Worm (Caenorhabditis elegans) whole organism, young adult: ENCODE measurements around the gene abt-4.
A peak's percentile ranks its signal among the peaks of the same experiment; 100 is the strongest.

ENCODE experiments used
- B0019.2 ChIP-seq: fragments of 200-800 bp; sonication (Bioruptor generic); conservative IDR thresholded peaks from 2 replicates; pipeline ENCODE4 v1.3.6; 2022; ENCODE audit warnings: missing genetic modification reagents, missing genetic modification characterization, missing compliant biosample characterization
- B0336.3 ChIP-seq: fragments of 200-800 bp; sonication (Bioruptor generic); IDR thresholded peaks from 2 replicates; pipeline ENCODE4 v1.3.6; 2022; ENCODE audit warnings: missing genetic modification characterization, missing compliant biosample characterization
- T07F8.4 ChIP-seq: sonication (generic microtip); optimal IDR thresholded peaks from 2 replicates; lab custom pipeline; 2016; ENCODE audit warnings: mild to moderate bottlenecking, missing genetic modification characterization, moderate library complexity, missing compliant biosample characterization
- attf-5 ChIP-seq: fragments of 200-800 bp; sonication (Bioruptor generic); optimal IDR thresholded peaks from 2 replicates; lab custom pipeline; 2018; ENCODE audit warnings: mild to moderate bottlenecking, missing genetic modification characterization, missing compliant biosample characterization
- bed-2 ChIP-seq: fragments of 200-800 bp; sonication (Bioruptor generic); IDR thresholded peaks from 2 replicates; pipeline ENCODE4 v1.3.6; 2022; ENCODE audit warnings: missing genetic modification reagents, missing genetic modification characterization, missing compliant biosample characterization
- ccch-3 ChIP-seq: fragments of 200-800 bp; sonication (Bioruptor generic); optimal IDR thresholded peaks from 2 replicates; lab custom pipeline; 2018; ENCODE audit warnings: mild to moderate bottlenecking, missing genetic modification characterization, missing compliant biosample characterization
- cebp-1 ChIP-seq, 2 experiments: fragments of 200-800 bp in 1 of 2; sonication (Bioruptor generic) in 1 of 2; sonication (generic microtip) in 1 of 2; IDR thresholded peaks in 1 of 2; optimal IDR thresholded peaks in 1 of 2; 2 replicates each; pipeline versions ENCODE4 v1.3.6 to Lab custom; 2017 to 2022; ENCODE audit warnings: missing compliant biosample characterization in 2 of 2, missing genetic modification characterization in 2 of 2, mild to moderate bottlenecking in 1 of 2, missing genetic modification reagents in 1 of 2, moderate library complexity in 1 of 2
- ceh-91 ChIP-seq: fragments of 200-800 bp; sonication (Bioruptor generic); IDR thresholded peaks from 2 replicates; pipeline ENCODE4 v1.3.6; 2022; ENCODE audit warnings: missing genetic modification reagents, missing genetic modification characterization, missing compliant biosample characterization
- dox-1 ChIP-seq: fragments of 200-800 bp; sonication (Bioruptor generic); IDR thresholded peaks from 2 replicates; pipeline ENCODE4 v1.3.6; 2022; ENCODE audit warnings: missing genetic modification reagents, missing genetic modification characterization, missing compliant biosample characterization
- dpl-1 ChIP-seq: fragments of 150-350 bp; optimal IDR thresholded peaks from 2 replicates; lab custom pipeline; 2014; ENCODE audit warnings: missing biosample characterization, missing genetic modification reagents, missing genetic modification characterization
- efl-1 ChIP-seq: fragments of 150-350 bp; optimal IDR thresholded peaks from 2 replicates; lab custom pipeline; 2014; ENCODE audit warnings: missing biosample characterization, missing genetic modification reagents, missing genetic modification characterization
- egrh-3 ChIP-seq: fragments of 200-800 bp; sonication (Bioruptor generic); IDR thresholded peaks from 2 replicates; pipeline ENCODE4 v1.3.6; 2022; ENCODE audit warnings: missing genetic modification reagents, missing genetic modification characterization, missing compliant biosample characterization
- hmg-1.2 ChIP-seq: fragments of 200-800 bp; sonication (Bioruptor generic); IDR thresholded peaks from 2 replicates; pipeline ENCODE4 v1.3.6; 2022; ENCODE audit warnings: missing genetic modification reagents, missing genetic modification characterization, missing compliant biosample characterization
- hsf-1 ChIP-seq: fragments of 200-800 bp; sonication (Bioruptor generic); IDR thresholded peaks from 2 replicates; pipeline ENCODE4 v1.3.6; 2022; ENCODE audit warnings: missing genetic modification reagents, missing genetic modification characterization, missing compliant biosample characterization
- lin-40 ChIP-seq: sonication (generic microtip); optimal IDR thresholded peaks from 2 replicates; lab custom pipeline; 2016; ENCODE audit warnings: missing genetic modification characterization, mild to moderate bottlenecking, missing compliant biosample characterization, missing genotype, missing genetic modification reagents
- lin-54 ChIP-seq: fragments of 200-800 bp; sonication (Bioruptor generic); optimal IDR thresholded peaks from 2 replicates; lab custom pipeline; 2018; ENCODE audit warnings: mild to moderate bottlenecking, missing genetic modification characterization, missing compliant biosample characterization
- lsl-1 ChIP-seq: fragments of 200-800 bp; sonication (Bioruptor generic); optimal IDR thresholded peaks from 2 replicates; lab custom pipeline; 2018; ENCODE audit warnings: mild to moderate bottlenecking, missing genetic modification characterization, moderate library complexity, missing compliant biosample characterization
- lsy-27 ChIP-seq: sonication (generic microtip); optimal IDR thresholded peaks from 2 replicates; lab custom pipeline; 2017; ENCODE audit warnings: missing genetic modification characterization, mild to moderate bottlenecking, missing compliant biosample characterization, antibody characterized with exemption, missing genotype, borderline replicate concordance; ENCODE audit not compliant: insufficient read depth
- madf-10 ChIP-seq: sonication (generic microtip); optimal IDR thresholded peaks from 2 replicates; lab custom pipeline; 2016; ENCODE audit warnings: mild to moderate bottlenecking, missing genetic modification characterization, missing compliant biosample characterization
- madf-6 ChIP-seq: fragments of 200-800 bp; sonication (Bioruptor generic); IDR thresholded peaks from 2 replicates; pipeline ENCODE4 v1.3.6; 2022; ENCODE audit warnings: missing genetic modification reagents, missing genetic modification characterization, missing compliant biosample characterization
- madf-8 ChIP-seq: fragments of 200-800 bp; sonication (Bioruptor generic); conservative IDR thresholded peaks from 2 replicates; pipeline ENCODE4 v1.3.6; 2022; ENCODE audit warnings: missing genetic modification reagents, missing genetic modification characterization, missing compliant biosample characterization
- mcd-1 ChIP-seq: fragments of 200-800 bp; sonication (Bioruptor generic); IDR thresholded peaks from 2 replicates; pipeline ENCODE4 v1.3.6; 2022; ENCODE audit warnings: missing genetic modification reagents, missing genetic modification characterization, missing compliant biosample characterization
- mes-4 ChIP-seq: sonication (generic microtip); optimal IDR thresholded peaks from 2 replicates; lab custom pipeline; 2016; ENCODE audit warnings: missing genotype, missing genetic modification characterization, missing compliant biosample characterization
- nhr-80 ChIP-seq: sonication (generic microtip); optimal IDR thresholded peaks from 2 replicates; lab custom pipeline; 2016; ENCODE audit warnings: missing genetic modification characterization, missing compliant biosample characterization
- pha-4 ChIP-seq: fragments of 150-350 bp; sonication (generic microtip); optimal IDR thresholded peaks from 2 replicates; lab custom pipeline; 2014; ENCODE audit warnings: missing biosample characterization, missing genetic modification reagents, missing genetic modification characterization
- repo-1 ChIP-seq: sonication (generic microtip); optimal IDR thresholded peaks from 2 replicates; lab custom pipeline; 2017; ENCODE audit warnings: mild to moderate bottlenecking, missing genetic modification characterization, missing compliant biosample characterization
- snpc-1.3 ChIP-seq: sonication (generic microtip); optimal IDR thresholded peaks from 2 replicates; lab custom pipeline; 2017; ENCODE audit warnings: missing genetic modification characterization, mild to moderate bottlenecking, missing compliant biosample characterization, antibody characterized with exemption, moderate library complexity, missing genotype, missing genetic modification reagents; ENCODE audit not compliant: insufficient read depth
- snpc-4 ChIP-seq, 5 experiments: fragments of 150-350 bp in 1 of 5; sonication (generic microtip) in 4 of 5; optimal IDR thresholded peaks; 2 replicates each; lab custom pipeline; 2014 to 2018; ENCODE audit warnings: missing genetic modification characterization in 5 of 5, missing biosample characterization in 3 of 5, antibody characterized with exemption in 2 of 5, mild to moderate bottlenecking in 2 of 5, missing compliant biosample characterization in 2 of 5, missing genotype in 2 of 5, moderate library complexity in 2 of 5, missing genetic modification reagents in 1 of 5
- tbx-9 ChIP-seq: sonication (generic microtip); optimal IDR thresholded peaks from 2 replicates; lab custom pipeline; 2016; ENCODE audit warnings: borderline replicate concordance, missing genetic modification characterization, inconsistent platforms, missing compliant biosample characterization
- tlf-1 ChIP-seq: fragments of 200-800 bp; sonication (Bioruptor generic); optimal IDR thresholded peaks from 2 replicates; lab custom pipeline; 2018; ENCODE audit warnings: mild to moderate bottlenecking, missing genetic modification characterization, missing compliant biosample characterization
- unc-130 ChIP-seq: sonication (generic microtip); optimal IDR thresholded peaks from 2 replicates; lab custom pipeline; 2016; ENCODE audit warnings: missing genetic modification reagents, missing genetic modification characterization, missing compliant biosample characterization
- xnd-1 ChIP-seq: sonication (generic microtip); optimal IDR thresholded peaks from 2 replicates; lab custom pipeline; 2016; ENCODE audit warnings: missing genotype, missing genetic modification reagents, missing genetic modification characterization, missing compliant biosample characterization
- ztf-22 ChIP-seq: fragments of 200-800 bp; sonication (Bioruptor generic); optimal IDR thresholded peaks from 2 replicates; lab custom pipeline; 2018; ENCODE audit warnings: mild to moderate bottlenecking, missing genetic modification characterization, moderate library complexity, missing compliant biosample characterization
- ztf-28 ChIP-seq: fragments of 200-800 bp; sonication (Bioruptor generic); IDR thresholded peaks from 2 replicates; pipeline ENCODE4 v1.3.6; 2022; ENCODE audit warnings: missing genetic modification reagents, missing genetic modification characterization, missing compliant biosample characterization
- ztf-3 ChIP-seq: fragments of 200-800 bp; sonication (Bioruptor generic); optimal IDR thresholded peaks from 2 replicates; lab custom pipeline; 2018; ENCODE audit warnings: mild to moderate bottlenecking, missing genetic modification characterization, missing compliant biosample characterization

Gene abt-4

DNA sequence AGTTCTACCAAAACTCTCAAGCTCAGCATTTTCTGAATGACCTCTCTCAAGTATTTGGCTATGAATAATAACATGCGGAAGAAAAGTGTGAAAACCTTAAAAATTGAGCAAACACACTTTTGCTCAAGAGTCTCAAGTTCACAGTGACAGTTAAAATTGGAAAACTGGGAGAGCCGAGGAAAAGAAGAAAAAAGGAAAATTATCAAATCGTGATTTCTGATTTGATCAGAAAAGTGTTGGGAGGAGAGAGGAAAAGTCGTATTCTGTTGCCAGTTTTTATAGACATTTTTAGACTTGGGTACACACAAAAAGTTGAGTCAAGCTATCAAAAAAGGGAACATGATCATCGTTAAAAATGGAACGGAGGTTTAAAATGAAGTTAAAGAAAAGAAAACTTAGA is 720 bp upstream of the abt-4 start:
- TF ChIP-seq nhr-80 (peak; percentile 71), pha-4 (tag; lab: Kevin White, UChicago) (no peak)

DNA sequence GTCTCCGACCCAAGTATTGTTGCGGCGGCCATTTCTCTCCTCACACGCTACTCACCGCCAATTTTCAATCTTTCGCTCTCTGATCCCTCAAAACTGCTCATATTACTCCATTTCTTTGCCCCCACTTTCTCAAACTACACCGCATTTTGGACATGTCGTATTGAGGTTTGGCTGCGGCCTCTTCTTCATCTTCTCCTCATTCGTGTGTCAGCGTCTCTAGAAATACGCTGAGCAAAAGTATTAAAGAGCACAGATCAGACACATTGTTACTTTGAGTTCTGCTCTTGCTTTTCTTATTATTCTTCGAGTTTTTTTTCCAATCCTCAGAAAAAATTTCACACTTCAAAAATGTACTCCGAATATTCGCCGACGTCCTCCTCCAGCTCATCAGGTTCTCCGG is 10.5 kb downstream of the abt-4 start:
- no peak for TF ChIP-seq hsf-1
- no peak for TF ChIP-seq bed-2 (GFP tag; lab: Robert Waterston, UW)
- TF ChIP-seq T07F8.4 (tag; lab: Kevin White, UChicago) = no peak
- no peak for TF ChIP-seq lsy-27 (tag; lab: Kevin White, UChicago)
- no peak for TF ChIP-seq tbx-9 (tag; lab: Kevin White, UChicago)
- TF ChIP-seq B0336.3 (GFP tag; lab: Robert Waterston, UW) = no peak
- no peak for TF ChIP-seq ztf-28 (GFP tag; lab: Robert Waterston, UW)
- TF ChIP-seq madf-10 = no peak
- TF ChIP-seq ztf-3 = no peak
- no peak for TF ChIP-seq attf-5 (GFP tag; lab: Kevin White, UChicago)
- no peak for TF ChIP-seq efl-1
- no peak for TF ChIP-seq B0019.2 (GFP tag; lab: Robert Waterston, UW)
- TF ChIP-seq tlf-1 = no peak

DNA sequence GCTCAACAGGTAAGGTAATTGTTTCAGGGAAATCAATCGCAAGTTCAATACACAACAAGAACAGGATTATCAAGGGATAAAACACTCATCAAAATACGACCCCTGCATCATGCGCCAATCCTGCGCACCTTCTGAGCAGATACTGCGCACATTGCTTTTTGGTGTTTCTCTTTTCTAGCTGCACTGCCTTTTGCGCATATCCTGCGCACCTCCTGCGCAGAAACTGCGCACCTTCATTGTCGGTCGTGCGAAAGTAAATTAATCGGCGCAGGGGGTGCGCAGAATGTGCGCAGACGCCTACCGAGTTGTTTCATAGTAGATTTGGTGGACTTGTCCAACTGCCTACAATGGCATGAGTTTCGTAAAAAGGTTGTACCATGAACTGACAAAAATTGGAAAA is 13.6 kb downstream of the abt-4 start:
- 0 out of 2 replicates have a peak, but pooled peaks have one; percentile 23 for TF ChIP-seq dox-1 (GFP tag; lab: Robert Waterston, UW)
- TF ChIP-seq, all 124 proteins: peak for 1; not testable (repeated sequence) for 123

DNA sequence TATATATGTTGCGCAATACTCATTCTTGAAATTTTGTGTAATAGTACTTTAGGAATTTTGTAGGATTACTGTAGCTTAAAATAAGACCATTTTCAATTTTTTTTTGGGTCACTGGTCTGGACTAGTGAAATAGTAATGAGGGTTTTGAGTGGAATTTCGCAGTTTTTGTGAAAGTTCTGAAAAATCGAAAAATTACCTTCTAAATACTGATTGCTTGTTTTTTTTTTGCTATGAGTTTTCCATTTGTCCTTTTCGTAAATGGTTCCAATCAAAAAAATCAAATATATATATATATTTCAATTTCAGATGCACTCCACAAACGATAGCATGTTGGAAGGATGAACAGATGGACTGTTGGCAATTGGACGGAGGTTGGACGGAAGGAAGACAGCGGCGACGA is 18.1 kb downstream of the abt-4 start, which contains the start of gene nhr-15:
nhr-15 (plus strand) TSS at position 301 of the 400 bp plus-strand sequence.
- TF ChIP-seq mes-4 (tag; lab: Kevin White, UChicago) = no peak
- TF ChIP-seq lsl-1 (GFP tag; lab: Kevin White, UChicago) = peak; percentile 14

DNA sequence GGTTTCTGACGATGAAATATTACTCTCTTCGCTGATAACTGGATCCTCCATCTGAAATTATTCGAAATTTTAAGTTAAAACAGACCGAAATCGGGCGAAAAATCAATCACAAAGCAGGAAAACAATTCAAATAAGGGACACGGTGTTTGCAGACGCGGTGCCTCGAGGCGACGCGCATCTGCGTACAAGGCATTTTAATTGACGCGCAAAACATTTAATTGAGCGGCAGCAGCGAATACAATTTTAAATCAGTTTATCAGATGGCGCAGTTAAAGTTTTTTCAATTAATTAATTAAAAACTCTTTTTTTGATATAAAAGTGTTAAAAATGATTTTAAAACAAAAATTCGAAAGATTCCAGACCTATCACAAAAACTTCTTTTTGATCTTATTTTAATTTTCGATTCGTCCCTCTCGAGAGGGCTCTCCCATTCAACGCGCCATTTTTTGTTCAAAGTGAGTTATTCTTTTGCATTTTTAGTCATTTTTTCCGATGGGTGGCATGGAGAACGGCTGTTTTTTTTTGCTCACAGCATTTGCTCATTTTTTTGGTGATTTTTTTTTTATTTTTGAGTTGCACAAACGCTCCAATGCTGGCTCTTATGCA is 18.9 kb downstream of the abt-4 start, which contains the start of gene phf-10:
phf-10 (minus strand) TSS at position 81 of the 606 bp plus-strand sequence.
- peak; percentile 87 for TF ChIP-seq efl-1
- TF ChIP-seq madf-8 (GFP tag; lab: Robert Waterston, UW) = 0 out of 2 replicates have a peak, but pooled peaks have one; percentile 26
- TF ChIP-seq ztf-22 = no peak
- TF ChIP-seq lin-40 (tag; lab: Kevin White, UChicago) = no peak
- TF ChIP-seq dpl-1 (GFP tag; lab: Kevin White, UChicago) = peak; percentile 39
- TF ChIP-seq ceh-91 (GFP tag; lab: Robert Waterston, UW) = peak; percentile 31; the same call in 1 of the 2 replicates
- peak; percentile 16; the same call in 1 of the 2 replicates for TF ChIP-seq hmg-1.2 (GFP tag; lab: Robert Waterston, UW)
- TF ChIP-seq xnd-1 (tag; lab: Kevin White, UChicago) = peak; percentile 32
- no peak for TF ChIP-seq egrh-3 (GFP tag; lab: Robert Waterston, UW)
- peak; percentile 40 for TF ChIP-seq lin-54
- TF ChIP-seq cebp-1 (GFP tag; IDR thresholded peaks at IDR 0.05; lab: Robert Waterston, UW) = no peak
- peak; percentile 3 for TF ChIP-seq cebp-1 (tag; optimal IDR thresholded peaks at IDR 0.05; lab: Kevin White, UChicago)
- TF ChIP-seq snpc-4 (GFP tag; optimal IDR thresholded peaks at IDR 0.05; lab: Kevin White, UChicago) = no peak
- peak in 1 of 4 experiments; percentile 25 for TF ChIP-seq snpc-4 (tag; optimal IDR thresholded peaks at IDR 0.05; lab: Kevin White, UChicago)
- no peak for TF ChIP-seq attf-5 (GFP tag; lab: Kevin White, UChicago)
- TF ChIP-seq unc-130 = no peak
- TF ChIP-seq madf-6 (GFP tag; lab: Robert Waterston, UW) = peak; percentile 68
- no peak for TF ChIP-seq ccch-3
- TF ChIP-seq lsl-1 (GFP tag; lab: Kevin White, UChicago) = peak; percentile 19
- TF ChIP-seq snpc-1.3 = no peak
- TF ChIP-seq mcd-1 = peak; percentile 50; the same call in 1 of the 2 replicates
- TF ChIP-seq repo-1 (tag; lab: Kevin White, UChicago) = no peak
- 0 out of 2 replicates have a peak, but pooled peaks have one; percentile 27 for TF ChIP-seq dox-1 (GFP tag; lab: Robert Waterston, UW)
